Worm (Caenorhabditis elegans): ENCODE measurements around the gene Y53G8AR.1.

- TF ChIP-seq F13H6.1 (tag; optimal IDR thresholded peaks at IDR 0.05) (no peak), fkh-6 (tag; optimal IDR thresholded peaks at IDR 0.05) (no peak), ets-4 (tag; optimal IDR thresholded peaks at IDR 0.05) (no peak), nhr-11 (tag; optimal IDR thresholded peaks at IDR 0.05) (no peak), fkh-10 (GFP tag; optimal IDR thresholded peaks at IDR 0.05) (no peak), ama-1 (optimal IDR thresholded peaks at IDR 0.05) (no peak), ceh-30 (tag; optimal IDR thresholded peaks at IDR 0.05) (no peak), lim-6 (tag; optimal IDR thresholded peaks at IDR 0.05) (no peak), pqm-1 (tag; optimal IDR thresholded peaks at IDR 0.05) (no peak), unc-86 (tag; optimal IDR thresholded peaks at IDR 0.05) (no peak), pha-2 (tag; optimal IDR thresholded peaks at IDR 0.05) (no peak), dmd-4 (tag; optimal IDR thresholded peaks at IDR 0.05; ENCODE audit: borderline replicate concordance) (no peak)
These were observed 20.7 kb upstream of the Y53G8AR.1 start for ce11 chrIII:3312111-3312510.
